Fruit fly (Drosophila melanogaster) whole organism, embryonic: ENCODE measurements around the gene CG7378.

Experiments
- CG12391 ChIP-seq: fragments of 200-800 bp; sonication (Bioruptor generic); optimal IDR thresholded peaks from 3 replicates; lab custom pipeline; 2018; ENCODE audit warnings: missing biosample characterization, mild to moderate bottlenecking, missing genetic modification characterization, moderate library complexity
- CG13287 ChIP-seq: fragments of 200-800 bp; sonication (Bioruptor generic); IDR thresholded peaks from 2 replicates; pipeline ENCODE4 v1.3.6; 2022; ENCODE audit warnings: missing biosample characterization, missing genetic modification characterization; ENCODE audit not compliant: partially characterized antibody
- CG13624 ChIP-seq: fragments of 200-800 bp; sonication (Bioruptor generic); optimal IDR thresholded peaks from 2 replicates; lab custom pipeline; 2016; ENCODE audit warnings: missing biosample characterization, missing genetic modification characterization
- CG18011 ChIP-seq: fragments of 200-800 bp; sonication (Bioruptor generic); optimal IDR thresholded peaks from 2 replicates; lab custom pipeline; 2017; ENCODE audit warnings: missing biosample characterization, missing genetic modification characterization, mild to moderate bottlenecking, moderate library complexity, missing genotype
- CG1832 ChIP-seq: fragments of 200-800 bp; sonication (Bioruptor generic); optimal IDR thresholded peaks from 2 replicates; lab custom pipeline; 2017; ENCODE audit warnings: missing biosample characterization, mild to moderate bottlenecking, missing genetic modification characterization, inconsistent platforms
- CG2129 ChIP-seq: fragments of 200-800 bp; sonication (Bioruptor generic); IDR thresholded peaks from 2 replicates; pipeline ENCODE4 v1.3.6; 2022; ENCODE audit warnings: missing biosample characterization, missing genetic modification characterization; ENCODE audit not compliant: partially characterized antibody
- CG3281 ChIP-seq: fragments of 200-800 bp; sonication (Bioruptor generic); optimal IDR thresholded peaks from 3 replicates; lab custom pipeline; 2017; ENCODE audit warnings: missing biosample characterization, mild to moderate bottlenecking, missing genetic modification characterization
- CG3847 ChIP-seq: fragments of 200-800 bp; sonication (Bioruptor generic); IDR thresholded peaks from 2 replicates; pipeline ENCODE4 v1.3.6; 2022; ENCODE audit warnings: missing biosample characterization, missing genetic modification characterization
- CG4730 ChIP-seq: fragments of 200-800 bp; sonication (Bioruptor generic); IDR thresholded peaks from 2 replicates; pipeline ENCODE4 v1.3.6; 2022; ENCODE audit warnings: missing biosample characterization, missing genetic modification characterization
- CG4820 ChIP-seq: fragments of 200-800 bp; sonication (Bioruptor generic); optimal IDR thresholded peaks from 3 replicates; lab custom pipeline; 2016; ENCODE audit warnings: missing biosample characterization, missing genetic modification characterization
- CG6854 ChIP-seq: fragments of 200-800 bp; sonication (Bioruptor generic); optimal IDR thresholded peaks from 3 replicates; lab custom pipeline; 2017; ENCODE audit warnings: missing biosample characterization, mild to moderate bottlenecking, missing genetic modification characterization
- CG8388 ChIP-seq: fragments of 200-800 bp; sonication (Bioruptor generic); optimal IDR thresholded peaks from 2 replicates; lab custom pipeline; 2019; ENCODE audit warnings: missing biosample characterization, mild to moderate bottlenecking, missing genetic modification characterization, moderate library complexity
- CG9215 ChIP-seq: fragments of 200-800 bp; sonication (Bioruptor generic); IDR thresholded peaks from 2 replicates; pipeline ENCODE4 v1.3.6; 2022; ENCODE audit warnings: missing biosample characterization, missing genetic modification characterization
- Deaf1 ChIP-seq: fragments of 200-800 bp; optimal IDR thresholded peaks from 3 replicates; lab custom pipeline; 2019; ENCODE audit warnings: missing biosample characterization, mild to moderate bottlenecking, missing genetic modification characterization, moderate library complexity
- Doc3 ChIP-seq: fragments of 200-800 bp; sonication (Bioruptor generic); IDR thresholded peaks from 3 replicates; pipeline ENCODE4 v1.3.6; 2022; ENCODE audit warnings: missing biosample characterization, missing genetic modification characterization; ENCODE audit not compliant: partially characterized antibody
- H15 ChIP-seq: fragments of 200-800 bp; sonication (Bioruptor generic); IDR thresholded peaks from 3 replicates; pipeline ENCODE4 v1.3.6; 2022; ENCODE audit warnings: missing biosample characterization, missing genetic modification characterization
- HmgZ ChIP-seq: fragments of 200-800 bp; sonication (Bioruptor generic); optimal IDR thresholded peaks from 2 replicates; lab custom pipeline; 2018; ENCODE audit warnings: missing biosample characterization, mild to moderate bottlenecking, missing genetic modification characterization
- Hr51 ChIP-seq, 2 experiments: fragments of 200-800 bp; sonication (Bioruptor generic); optimal IDR thresholded peaks; 2 replicates in 1 of 2; 3 replicates in 1 of 2; lab custom pipeline; 2016 to 2018; ENCODE audit warnings: missing biosample characterization in 2 of 2, missing genetic modification characterization in 2 of 2, mild to moderate bottlenecking in 1 of 2, moderate library complexity in 1 of 2
- Jarid2 ChIP-seq: fragments of 200-800 bp; sonication (Bioruptor generic); optimal IDR thresholded peaks from 3 replicates; lab custom pipeline; 2017; ENCODE audit warnings: mild to moderate bottlenecking, missing biosample characterization, missing genetic modification reagents, missing genetic modification characterization
- MBD-R2 ChIP-seq: fragments of 200-800 bp; sonication (Bioruptor generic); IDR thresholded peaks from 2 replicates; pipeline ENCODE4 v1.3.6; 2022; ENCODE audit warnings: missing biosample characterization, missing genetic modification characterization
- Med ChIP-seq: fragments of 200-800 bp; sonication (Bioruptor generic); peaks from one replicate; lab custom pipeline; 2016; ENCODE audit warnings: missing biosample characterization, missing genetic modification characterization, mild to moderate bottlenecking, inconsistent platforms, moderate library complexity
- PHDP ChIP-seq: fragments of 200-800 bp; sonication (Bioruptor generic); optimal IDR thresholded peaks from 3 replicates; lab custom pipeline; 2018; ENCODE audit warnings: missing biosample characterization, mild to moderate bottlenecking, missing genetic modification characterization, moderate library complexity
- Pdp1 ChIP-seq, 2 experiments: fragments of 200-800 bp; sonication (Bioruptor generic); optimal IDR thresholded peaks; 3 replicates each; lab custom pipeline; 2016; ENCODE audit warnings: missing biosample characterization in 2 of 2, missing genetic modification characterization in 2 of 2, mild to moderate bottlenecking in 1 of 2, moderate library complexity in 1 of 2
- YL-1 ChIP-seq: fragments of 200-800 bp; sonication (Bioruptor generic); optimal IDR thresholded peaks from 3 replicates; lab custom pipeline; 2017; ENCODE audit warnings: missing biosample characterization, mild to moderate bottlenecking, missing genetic modification characterization
- amos ChIP-seq: fragments of 200-800 bp; sonication (Bioruptor generic); IDR thresholded peaks from 2 replicates; pipeline ENCODE4 v1.3.6; 2022; ENCODE audit warnings: missing biosample characterization, missing genetic modification characterization; ENCODE audit not compliant: partially characterized antibody
- ara ChIP-seq: fragments of 200-800 bp; sonication (Bioruptor generic); IDR thresholded peaks from 2 replicates; pipeline ENCODE4 v1.3.6; 2022; ENCODE audit warnings: missing biosample characterization, missing genetic modification characterization
- bab2 ChIP-seq: fragments of 200-800 bp; sonication (Bioruptor generic); optimal IDR thresholded peaks from 2 replicates; lab custom pipeline; 2016; ENCODE audit warnings: missing biosample characterization, missing genetic modification characterization
- chinmo ChIP-seq: fragments of 200-800 bp; sonication (Bioruptor generic); IDR thresholded peaks from 4 replicates; pipeline ENCODE4 v1.3.6; 2022; ENCODE audit warnings: missing biosample characterization, missing genetic modification characterization; ENCODE audit not compliant: partially characterized antibody
- dimm ChIP-seq: fragments of 200-800 bp; sonication (Bioruptor generic); IDR thresholded peaks from 2 replicates; pipeline ENCODE4 v1.3.6; 2022; ENCODE audit warnings: missing biosample characterization, missing genetic modification characterization
- dpn ChIP-seq, 2 experiments: fragments of 200-800 bp; sonication (Bioruptor generic); optimal IDR thresholded peaks; 3 replicates each; lab custom pipeline; 2016; ENCODE audit warnings: missing biosample characterization in 2 of 2, missing genetic modification characterization in 2 of 2
- dysf ChIP-seq: fragments of 200-800 bp; sonication (Bioruptor generic); IDR thresholded peaks from 3 replicates; pipeline ENCODE4 v1.3.6; 2022; ENCODE audit warnings: missing biosample characterization, missing genetic modification characterization
- ewg ChIP-seq: fragments of 200-800 bp; sonication (Bioruptor generic); optimal IDR thresholded peaks from 3 replicates; lab custom pipeline; 2017; ENCODE audit warnings: mild to moderate bottlenecking, missing biosample characterization, missing genetic modification reagents, missing genetic modification characterization
- eyg ChIP-seq: fragments of 200-800 bp; sonication (Bioruptor generic); optimal IDR thresholded peaks from 3 replicates; lab custom pipeline; 2016; ENCODE audit warnings: missing biosample characterization, missing genetic modification characterization
- gcm2 ChIP-seq: fragments of 200-800 bp; sonication (Bioruptor generic); optimal IDR thresholded peaks from 2 replicates; lab custom pipeline; 2016; ENCODE audit warnings: missing biosample characterization, missing genetic modification characterization
- kni ChIP-seq: fragments of 200-800 bp; sonication (Bioruptor generic); optimal IDR thresholded peaks from 3 replicates; lab custom pipeline; 2017; ENCODE audit warnings: mild to moderate bottlenecking, missing biosample characterization, missing genetic modification reagents, missing genetic modification characterization
- mld ChIP-seq: fragments of 200-800 bp; sonication (Bioruptor generic); IDR thresholded peaks from 3 replicates; pipeline ENCODE4 v1.3.6; 2022; ENCODE audit warnings: missing biosample characterization, missing genetic modification characterization; ENCODE audit not compliant: partially characterized antibody
- nmo ChIP-seq: fragments of 200-800 bp; sonication (Bioruptor generic); optimal IDR thresholded peaks from 2 replicates; lab custom pipeline; 2018; ENCODE audit warnings: missing biosample characterization, mild to moderate bottlenecking, missing genetic modification characterization, moderate library complexity
- onecut ChIP-seq: fragments of 200-800 bp; sonication (Bioruptor generic); IDR thresholded peaks from 2 replicates; pipeline ENCODE4 v1.3.6; 2022; ENCODE audit warnings: missing biosample characterization, missing genetic modification characterization
- scrt ChIP-seq: fragments of 200-800 bp; sonication (Bioruptor generic); optimal IDR thresholded peaks from 2 replicates; lab custom pipeline; 2018; ENCODE audit warnings: missing biosample characterization, mild to moderate bottlenecking, missing genetic modification characterization, moderate library complexity
- sisA ChIP-seq: fragments of 200-800 bp; sonication (Bioruptor generic); IDR thresholded peaks from 2 replicates; pipeline ENCODE4 v1.3.6; 2022; ENCODE audit warnings: missing biosample characterization, missing genetic modification characterization
- sr ChIP-seq: fragments of 200-800 bp; sonication (Bioruptor generic); IDR thresholded peaks from 3 replicates; pipeline ENCODE4 v1.3.6; 2022; ENCODE audit warnings: missing biosample characterization, missing genetic modification characterization
- ssp ChIP-seq: fragments of 200-800 bp; sonication (Bioruptor generic); IDR thresholded peaks from 2 replicates; pipeline ENCODE4 v1.3.6; 2022; ENCODE audit warnings: missing biosample characterization, missing genetic modification characterization
- stwl ChIP-seq: fragments of 200-800 bp; sonication (Bioruptor generic); optimal IDR thresholded peaks from 3 replicates; lab custom pipeline; 2018; ENCODE audit warnings: missing biosample characterization, mild to moderate bottlenecking, missing genetic modification characterization, moderate library complexity
- trem ChIP-seq: fragments of 200-800 bp; optimal IDR thresholded peaks from 3 replicates; lab custom pipeline; 2019; ENCODE audit warnings: missing biosample characterization, mild to moderate bottlenecking, missing genetic modification characterization, moderate library complexity

The CG7378 gene

dm6 chrX:18857916-18858315, 42.3 kb upstream of the CG7378 start, which contains the start of gene Usp39 (continued):
- TF ChIP-seq ara (GFP tag; lab: Robert Waterston, UW) = no peak

dm6 chrX:18860074-18860473, 40.1 kb upstream of the CG7378 start, which contains the start of gene CG32544:
Gene CG32544, plus strand, starts transcription at chrX:18860284.
- TF ChIP-seq CG9215 (no peak), Deaf1 (tag; lab: Kevin White, UChicago) (peak; percentile 74), onecut (GFP tag; lab: Robert Waterston, UW) (peak; percentile 95), Hr51 (GFP tag; optimal IDR thresholded peaks at IDR 0.05; lab: Kevin White, UChicago) (peak in 1 of 2 experiments; percentile 22), MBD-R2 (GFP tag; lab: Robert Waterston, UW) (0 out of 2 replicates have a peak, but pooled peaks have one; percentile 17), Med (peak; percentile 9), dimm (GFP tag; lab: Robert Waterston, UW) (no peak), ewg (GFP tag; lab: Kevin White, UChicago) (peak; percentile 82)

- TF ChIP-seq CG3281 (GFP tag; lab: Kevin White, UChicago) (peak; percentile 5), sisA (GFP tag; lab: Robert Waterston, UW) (no peak), HmgZ (peak; percentile 31), CG1832 (peak; percentile 72), CG13287 (peak; percentile 96), chinmo (peak; percentile 96), amos (GFP tag; lab: Robert Waterston, UW) (peak; percentile 93), YL-1 (GFP tag; lab: Kevin White, UChicago) (peak; percentile 85), scrt (GFP tag; lab: Kevin White, UChicago) (peak; percentile 25), sr (no peak), CG3847 (GFP tag; lab: Robert Waterston, UW) (0 out of 2 replicates have a peak, but pooled peaks have one; percentile 38), Pdp1 (GFP tag; optimal IDR thresholded peaks at IDR 0.05; lab: Kevin White, UChicago) (peak in 1 of 2 experiments; percentile 4), CG8388 (GFP tag; lab: Kevin White, UChicago) (no peak), CG13624 (peak; percentile 37), onecut (GFP tag; lab: Robert Waterston, UW) (peak; percentile 80), stwl (tag; lab: Kevin White, UChicago) (peak; percentile 74), Jarid2 (GFP tag; lab: Kevin White, UChicago) (peak; percentile 29), dysf (GFP tag; lab: Robert Waterston, UW) (no peak), ssp (GFP tag; lab: Robert Waterston, UW) (peak; percentile 50), CG12391 (tag; lab: Kevin White, UChicago) (peak; percentile 20), bab2 (GFP tag; lab: Kevin White, UChicago) (no peak), eyg (no peak), trem (tag; lab: Kevin White, UChicago) (peak; percentile 63), CG6854 (GFP tag; lab: Kevin White, UChicago) (peak; percentile 21), dpn (GFP tag; optimal IDR thresholded peaks at IDR 0.05; lab: Kevin White, UChicago) (peak in 1 of 2 experiments; percentile 25), CG4730 (GFP tag; lab: Robert Waterston, UW) (no peak), H15 (GFP tag; lab: Robert Waterston, UW) (no peak), Doc3 (peak; percentile 75), CG4820 (GFP tag; lab: Kevin White, UChicago) (no peak), mld (GFP tag; lab: Robert Waterston, UW) (peak; percentile 89), gcm2 (GFP tag; lab: Kevin White, UChicago) (no peak), kni (GFP tag; lab: Kevin White, UChicago) (peak; percentile 30), CG2129 (GFP tag; lab: Robert Waterston, UW) (peak; percentile 68; the same call in 1 of the 2 replicates), PHDP (tag; lab: Kevin White, UChicago) (peak; percentile 12), nmo (GFP tag; lab: Kevin White, UChicago) (peak; percentile 15), CG18011 (GFP tag; lab: Kevin White, UChicago) (peak; percentile 12)
These were observed 36.3 kb upstream of the CG7378 start, which contains the start of the genes CG7326 and Dora for dm6 chrX:18863748-18864482. Gene CG7326, minus strand, starts transcription at chrX:18863776. Gene Dora, plus strand, starts transcription at chrX:18863950.
